Fruit fly (Drosophila melanogaster) whole organism, embryonic: Measurements from ENCODE around the gene Vha16-3.

Source experiments
- ATbp ChIP-seq: fragments of 200-800 bp; sonication (Bioruptor generic); optimal IDR thresholded peaks from 2 replicates; lab custom pipeline; 2017; ENCODE audit warnings: missing biosample characterization, mild to moderate bottlenecking, missing genetic modification characterization, missing genetic modification reagents
- Asciz ChIP-seq: fragments of 200-800 bp; sonication (Bioruptor generic); optimal IDR thresholded peaks from 2 replicates; lab custom pipeline; 2017; ENCODE audit warnings: missing biosample characterization, mild to moderate bottlenecking, missing genetic modification characterization, missing genetic modification reagents
- CG10431 ChIP-seq: fragments of 200-800 bp; sonication (Bioruptor generic); optimal IDR thresholded peaks from 3 replicates; lab custom pipeline; 2018; ENCODE audit warnings: missing biosample characterization, mild to moderate bottlenecking, missing genetic modification characterization
- CG10654 ChIP-seq: fragments of 200-800 bp; sonication (Bioruptor generic); optimal IDR thresholded peaks from 2 replicates; lab custom pipeline; 2016; ENCODE audit warnings: missing biosample characterization, missing genetic modification characterization
- CG10979 ChIP-seq: fragments of 200-800 bp; sonication (Bioruptor generic); optimal IDR thresholded peaks from 2 replicates; lab custom pipeline; 2018; ENCODE audit warnings: missing biosample characterization, mild to moderate bottlenecking, missing genetic modification characterization, moderate library complexity
- CG13775 ChIP-seq: fragments of 200-800 bp; sonication (Bioruptor generic); optimal IDR thresholded peaks from 3 replicates; lab custom pipeline; 2017; ENCODE audit warnings: missing biosample characterization, mild to moderate bottlenecking, missing genetic modification characterization
- CG1603 ChIP-seq: fragments of 200-800 bp; sonication (Bioruptor generic); optimal IDR thresholded peaks from 2 replicates; lab custom pipeline; 2019; ENCODE audit warnings: missing biosample characterization, mild to moderate bottlenecking, missing genetic modification characterization, moderate library complexity
- CG17359 ChIP-seq: fragments of 200-800 bp; sonication (Bioruptor generic); optimal IDR thresholded peaks from 3 replicates; lab custom pipeline; 2018; ENCODE audit warnings: missing biosample characterization, mild to moderate bottlenecking, missing genetic modification characterization, moderate library complexity
- CG17829 ChIP-seq: fragments of 200-800 bp; optimal IDR thresholded peaks from 2 replicates; lab custom pipeline; 2019; ENCODE audit warnings: missing biosample characterization, mild to moderate bottlenecking, missing genetic modification characterization, moderate library complexity
- CG18764 ChIP-seq: fragments of 200-800 bp; sonication (Bioruptor generic); optimal IDR thresholded peaks from 3 replicates; lab custom pipeline; 2016; ENCODE audit warnings: missing biosample characterization, missing genetic modification characterization
- CG30403 ChIP-seq: fragments of 200-800 bp; sonication (Bioruptor generic); optimal IDR thresholded peaks from 3 replicates; lab custom pipeline; 2016; ENCODE audit warnings: missing biosample characterization, missing genetic modification characterization
- CG31441 ChIP-seq: fragments of 200-800 bp; sonication (Bioruptor generic); IDR thresholded peaks from 2 replicates; pipeline ENCODE4 v1.3.6; 2022; ENCODE audit warnings: missing biosample characterization, missing genetic modification characterization
- CG3281 ChIP-seq: fragments of 200-800 bp; sonication (Bioruptor generic); optimal IDR thresholded peaks from 3 replicates; lab custom pipeline; 2017; ENCODE audit warnings: missing biosample characterization, mild to moderate bottlenecking, missing genetic modification characterization
- CG6689 ChIP-seq: fragments of 200-800 bp; sonication (Bioruptor generic); IDR thresholded peaks from 2 replicates; pipeline ENCODE4 v1.3.6; 2022; ENCODE audit warnings: missing biosample characterization, missing genetic modification characterization
- CG7372 ChIP-seq: fragments of 200-800 bp; sonication (Bioruptor generic); IDR thresholded peaks from 2 replicates; pipeline ENCODE4 v1.3.6; 2022; ENCODE audit warnings: missing biosample characterization, missing genetic modification characterization
- CG8359 ChIP-seq: fragments of 200-800 bp; sonication (Bioruptor generic); optimal IDR thresholded peaks from 2 replicates; lab custom pipeline; 2017; ENCODE audit warnings: missing biosample characterization, mild to moderate bottlenecking, missing genetic modification characterization, borderline replicate concordance
- CG8478 ChIP-seq: fragments of >200 bp; optimal IDR thresholded peaks from 2 replicates; lab custom pipeline; 2018
- CG9727 ChIP-seq: fragments of 200-800 bp; sonication (Bioruptor generic); optimal IDR thresholded peaks from 3 replicates; lab custom pipeline; 2017; ENCODE audit warnings: missing biosample characterization, mild to moderate bottlenecking, missing genetic modification characterization
- D ChIP-seq, 2 experiments: fragments of 200-800 bp in 1 of 2; fragments of >200 bp in 1 of 2; sonication (Bioruptor generic) in 1 of 2; optimal IDR thresholded peaks; 2 replicates in 1 of 2; 3 replicates in 1 of 2; lab custom pipeline; 2017; ENCODE audit warnings: mild to moderate bottlenecking in 1 of 2, missing biosample characterization in 1 of 2, missing genetic modification characterization in 1 of 2, missing genetic modification reagents in 1 of 2
- D19B ChIP-seq: fragments of 200-800 bp; sonication (Bioruptor generic); optimal IDR thresholded peaks from 2 replicates; lab custom pipeline; 2017; ENCODE audit warnings: missing biosample characterization, mild to moderate bottlenecking, missing genetic modification characterization
- Ets65A ChIP-seq: fragments of 200-800 bp; sonication (Bioruptor generic); peaks from one replicate; lab custom pipeline; 2016; ENCODE audit warnings: missing biosample characterization, missing genetic modification characterization
- Ets97D ChIP-seq: fragments of 200-800 bp; sonication (Bioruptor generic); optimal IDR thresholded peaks from 3 replicates; lab custom pipeline; 2016; ENCODE audit warnings: missing biosample characterization, missing genetic modification characterization
- HLH4C ChIP-seq: fragments of 200-800 bp; sonication (Bioruptor generic); IDR thresholded peaks from 3 replicates; pipeline ENCODE4 v1.3.6; 2022; ENCODE audit warnings: missing biosample characterization, missing genetic modification characterization; ENCODE audit not compliant: partially characterized antibody
- Hr51 ChIP-seq, 2 experiments: fragments of 200-800 bp; sonication (Bioruptor generic); optimal IDR thresholded peaks; 2 replicates in 1 of 2; 3 replicates in 1 of 2; lab custom pipeline; 2016 to 2018; ENCODE audit warnings: missing biosample characterization in 2 of 2, missing genetic modification characterization in 2 of 2, mild to moderate bottlenecking in 1 of 2, moderate library complexity in 1 of 2
- Hsf ChIP-seq: fragments of 200-800 bp; sonication (Bioruptor generic); optimal IDR thresholded peaks from 3 replicates; lab custom pipeline; 2016; ENCODE audit warnings: missing biosample characterization, missing genetic modification characterization
- Meics ChIP-seq: fragments of 200-800 bp; sonication (Bioruptor generic); optimal IDR thresholded peaks from 2 replicates; lab custom pipeline; 2017; ENCODE audit warnings: missing biosample characterization, mild to moderate bottlenecking, missing genetic modification characterization
- Oli ChIP-seq: fragments of 200-800 bp; sonication (Bioruptor generic); optimal IDR thresholded peaks from 2 replicates; lab custom pipeline; 2018; ENCODE audit warnings: missing biosample characterization, mild to moderate bottlenecking, missing genetic modification characterization, moderate library complexity
- Sox100B ChIP-seq: fragments of 200-800 bp; sonication (Bioruptor generic); optimal IDR thresholded peaks from 3 replicates; lab custom pipeline; 2018; ENCODE audit warnings: missing biosample characterization, mild to moderate bottlenecking, missing genetic modification characterization
- Ssrp ChIP-seq: fragments of 200-800 bp; sonication (Bioruptor generic); optimal IDR thresholded peaks from 2 replicates; lab custom pipeline; 2018; ENCODE audit warnings: missing biosample characterization, mild to moderate bottlenecking, missing genetic modification characterization, moderate library complexity
- az2 ChIP-seq: fragments of 200-800 bp; sonication (Bioruptor generic); optimal IDR thresholded peaks from 3 replicates; lab custom pipeline; 2016; ENCODE audit warnings: missing biosample characterization, missing genetic modification characterization
- bsh ChIP-seq, 2 experiments: fragments of 200-800 bp; sonication (Bioruptor generic); optimal IDR thresholded peaks; 2 replicates each; lab custom pipeline; 2017 to 2018; ENCODE audit warnings: mild to moderate bottlenecking in 2 of 2, missing biosample characterization in 2 of 2, missing genetic modification characterization in 2 of 2, moderate library complexity in 1 of 2
- cg ChIP-seq: fragments of 200-800 bp; sonication (Bioruptor generic); optimal IDR thresholded peaks from 3 replicates; lab custom pipeline; 2019; ENCODE audit warnings: missing biosample characterization, mild to moderate bottlenecking, missing genetic modification characterization, moderate library complexity
- chn ChIP-seq: fragments of 200-800 bp; sonication (Bioruptor generic); optimal IDR thresholded peaks from 2 replicates; lab custom pipeline; 2016; ENCODE audit warnings: missing biosample characterization, missing genetic modification characterization
- dmrt11E ChIP-seq: fragments of 200-800 bp; sonication (Bioruptor generic); optimal IDR thresholded peaks from 3 replicates; lab custom pipeline; 2018; ENCODE audit warnings: missing biosample characterization, mild to moderate bottlenecking, missing genetic modification characterization, moderate library complexity
- dpn ChIP-seq, 2 experiments: fragments of 200-800 bp; sonication (Bioruptor generic); optimal IDR thresholded peaks; 3 replicates each; lab custom pipeline; 2016; ENCODE audit warnings: missing biosample characterization in 2 of 2, missing genetic modification characterization in 2 of 2
- emc ChIP-seq: fragments of 200-800 bp; sonication (Bioruptor generic); optimal IDR thresholded peaks from 2 replicates; lab custom pipeline; 2016; ENCODE audit warnings: missing biosample characterization, missing genetic modification characterization
- fd3F ChIP-seq: fragments of 200-800 bp; sonication (Bioruptor generic); optimal IDR thresholded peaks from 2 replicates; lab custom pipeline; 2018; ENCODE audit warnings: missing biosample characterization, mild to moderate bottlenecking, missing genetic modification characterization, moderate library complexity
- gce ChIP-seq: fragments of 200-800 bp; sonication (Bioruptor generic); IDR thresholded peaks from 3 replicates; pipeline ENCODE4 v1.3.6; 2022; ENCODE audit warnings: missing biosample characterization, missing genetic modification characterization
- ham ChIP-seq: fragments of 200-800 bp; sonication (Bioruptor generic); IDR thresholded peaks from 2 replicates; pipeline ENCODE4 v1.3.6; 2022; ENCODE audit warnings: missing biosample characterization, missing genetic modification characterization
- her ChIP-seq: fragments of 200-800 bp; sonication (Bioruptor generic); optimal IDR thresholded peaks from 2 replicates; lab custom pipeline; 2016; ENCODE audit warnings: missing biosample characterization, missing genetic modification characterization
- peb ChIP-seq: fragments of 200-800 bp; sonication (Bioruptor generic); IDR thresholded peaks from 2 replicates; pipeline ENCODE4 v1.3.6; 2022; ENCODE audit warnings: missing biosample characterization, missing genetic modification characterization
- phol ChIP-seq: fragments of 200-800 bp; sonication (Bioruptor generic); optimal IDR thresholded peaks from 3 replicates; lab custom pipeline; 2018; ENCODE audit warnings: missing biosample characterization, mild to moderate bottlenecking, missing genetic modification characterization, moderate library complexity
- pzg ChIP-seq: fragments of 200-800 bp; sonication (Bioruptor generic); optimal IDR thresholded peaks from 3 replicates; lab custom pipeline; 2018; ENCODE audit warnings: missing biosample characterization, mild to moderate bottlenecking, missing genetic modification characterization, moderate library complexity
- shn ChIP-seq: fragments of 200-800 bp; sonication (Bioruptor generic); optimal IDR thresholded peaks from 3 replicates; lab custom pipeline; 2016; ENCODE audit warnings: missing biosample characterization, missing genetic modification characterization
- so ChIP-seq: fragments of 200-800 bp; sonication (Bioruptor generic); IDR thresholded peaks from 3 replicates; pipeline ENCODE4 v1.3.6; 2022; ENCODE audit warnings: missing biosample characterization, missing genetic modification characterization
- sqz ChIP-seq: fragments of 200-800 bp; sonication (Bioruptor generic); optimal IDR thresholded peaks from 3 replicates; lab custom pipeline; 2018; ENCODE audit warnings: missing biosample characterization, mild to moderate bottlenecking, missing genetic modification characterization
- tll ChIP-seq, 2 experiments: fragments of 200-800 bp in 1 of 2; fragments of >200 bp in 1 of 2; sonication (Bioruptor generic) in 1 of 2; optimal IDR thresholded peaks; 2 replicates each; lab custom pipeline; 2017 to 2019; ENCODE audit warnings: missing biosample characterization in 2 of 2, missing genetic modification characterization in 2 of 2, mild to moderate bottlenecking in 1 of 2, moderate library complexity in 1 of 2
- tx ChIP-seq: fragments of 200-800 bp; sonication (Bioruptor generic); optimal IDR thresholded peaks from 2 replicates; lab custom pipeline; 2016; ENCODE audit warnings: missing biosample characterization, missing genetic modification characterization
- zf30C ChIP-seq: fragments of 200-800 bp; sonication (Bioruptor generic); optimal IDR thresholded peaks from 3 replicates; lab custom pipeline; 2018; ENCODE audit warnings: missing biosample characterization, mild to moderate bottlenecking, missing genetic modification characterization

Gene Vha16-3

dm6 chr3L:11483135-11483534 lies 10.0 kb downstream of the Vha16-3 start (continued):
- TF ChIP-seq CG10431 (GFP tag; lab: Kevin White, UChicago) = peak; percentile 98
- TF ChIP-seq chn = peak; percentile 53
- TF ChIP-seq CG31441 (GFP tag; lab: Robert Waterston, UW) = peak; percentile 73
- no peak for TF ChIP-seq Asciz (GFP tag; lab: Kevin White, UChicago)
- peak; percentile 37 for TF ChIP-seq Oli (tag; lab: Kevin White, UChicago)
- no peak for TF ChIP-seq pzg
- peak; percentile 65 for TF ChIP-seq CG10979 (tag; lab: Kevin White, UChicago)
- TF ChIP-seq CG13775 (GFP tag; lab: Kevin White, UChicago) = peak; percentile 31
- no peak for TF ChIP-seq her (GFP tag; lab: Kevin White, UChicago)
- no peak for TF ChIP-seq zf30C (GFP tag; lab: Kevin White, UChicago)
- TF ChIP-seq peb (GFP tag; lab: Robert Waterston, UW) = no peak
- TF ChIP-seq CG30403 (GFP tag; lab: Kevin White, UChicago) = peak; percentile 57
- no peak for TF ChIP-seq CG8478
- peak; percentile 95 for TF ChIP-seq Ets65A (GFP tag; lab: Kevin White, UChicago)
- no peak for TF ChIP-seq tll (GFP tag; optimal IDR thresholded peaks at IDR 0.05; lab: Kevin White, UChicago)
- no peak for TF ChIP-seq Ets97D
- TF ChIP-seq HLH4C (GFP tag; lab: Robert Waterston, UW) = peak; percentile 44; the same call in 1 of the 3 replicates
- TF ChIP-seq so (GFP tag; lab: Robert Waterston, UW) = no peak
- TF ChIP-seq Sox100B (GFP tag; lab: Kevin White, UChicago) = peak; percentile 48
- TF ChIP-seq fd3F (GFP tag; lab: Kevin White, UChicago) = no peak
- 0 out of 2 replicates have a peak, but pooled peaks have one; percentile 9 for TF ChIP-seq CG7372 (GFP tag; lab: Robert Waterston, UW)
- peak; percentile 32 for TF ChIP-seq tx (GFP tag; lab: Kevin White, UChicago)
- peak; percentile 56 for TF ChIP-seq phol (tag; lab: Kevin White, UChicago)
- peak; percentile 17 for TF ChIP-seq CG8359
- no peak for TF ChIP-seq CG10654 (GFP tag; lab: Kevin White, UChicago)
- peak; percentile 37 for TF ChIP-seq ATbp (GFP tag; lab: Kevin White, UChicago)
- no peak for TF ChIP-seq ham
- peak; percentile 1 for TF ChIP-seq sqz (GFP tag; lab: Kevin White, UChicago)
- peak; percentile 65 for TF ChIP-seq CG9727 (GFP tag; lab: Kevin White, UChicago)
- TF ChIP-seq CG17829 (tag; lab: Kevin White, UChicago) = peak; percentile 55
- TF ChIP-seq CG18764 = peak; percentile 30
- TF ChIP-seq dpn (GFP tag; optimal IDR thresholded peaks at IDR 0.05; lab: Kevin White, UChicago) = peak in 1 of 2 experiments; percentile 42
- TF ChIP-seq CG17359 (tag; lab: Kevin White, UChicago) = peak; percentile 14
- peak; percentile 33 for TF ChIP-seq D19B (GFP tag; lab: Kevin White, UChicago)
- TF ChIP-seq CG1603 (tag; lab: Kevin White, UChicago) = peak; percentile 53
- TF ChIP-seq Meics (GFP tag; lab: Kevin White, UChicago) = peak; percentile 40
- peak; percentile 46 for TF ChIP-seq az2 (GFP tag; lab: Kevin White, UChicago)
- peak; percentile 51; the same call in 1 of the 2 replicates for TF ChIP-seq CG6689 (GFP tag; lab: Robert Waterston, UW)
- peak; percentile 7 for TF ChIP-seq shn (GFP tag; lab: Kevin White, UChicago)
- peak; percentile 49 for TF ChIP-seq Hsf (GFP tag; lab: Kevin White, UChicago)
- TF ChIP-seq CG3281 (GFP tag; lab: Kevin White, UChicago) = peak; percentile 23
- peak in 1 of 2 experiments; percentile 51 for TF ChIP-seq bsh (GFP tag; optimal IDR thresholded peaks at IDR 0.05; lab: Kevin White, UChicago)
- no peak for TF ChIP-seq D (optimal IDR thresholded peaks at IDR 0.05; lab: Kevin White, UChicago)
- TF ChIP-seq D (GFP tag; optimal IDR thresholded peaks at IDR 0.05; lab: Kevin White, UChicago) = peak; percentile 63
- TF ChIP-seq emc (GFP tag; lab: Kevin White, UChicago) = peak; percentile 7
- TF ChIP-seq Ssrp = peak; percentile 29
- TF ChIP-seq gce (GFP tag; lab: Robert Waterston, UW) = 0 out of 3 replicates have a peak, but pooled peaks have one; percentile 10
- TF ChIP-seq Hr51 (GFP tag; optimal IDR thresholded peaks at IDR 0.05; lab: Kevin White, UChicago) = peak in 1 of 2 experiments; percentile 58
- no peak for TF ChIP-seq cg
- TF ChIP-seq dmrt11E = peak; percentile 41
